Worm (Caenorhabditis elegans) whole organism, L1 larva: ENCODE measurements around the gene C27F2.4.
A peak's percentile ranks its signal among the peaks of the same experiment; 100 is the strongest.

Source experiments
- C04F5.9 ChIP-seq: sonication (generic microtip); optimal IDR thresholded peaks from 2 replicates; lab custom pipeline; 2016; ENCODE audit warnings: missing genetic modification characterization, missing compliant biosample characterization
- C34B4.2 ChIP-seq: sonication (generic microtip); optimal IDR thresholded peaks from 2 replicates; lab custom pipeline; 2017; ENCODE audit warnings: mild to moderate bottlenecking, missing genetic modification characterization, missing compliant biosample characterization
- alr-1 ChIP-seq: fragments of 200-800 bp; sonication (Bioruptor generic); optimal IDR thresholded peaks from 2 replicates; lab custom pipeline; 2018; ENCODE audit warnings: borderline replicate concordance, mild to moderate bottlenecking, missing genetic modification characterization, missing compliant biosample characterization
- blmp-1 ChIP-seq: fragments of 150-350 bp; optimal IDR thresholded peaks from 2 replicates; lab custom pipeline; 2014; ENCODE audit warnings: missing biosample characterization, missing genetic modification characterization
- ceh-82 ChIP-seq, 3 experiments: fragments of 150-350 bp in 1 of 3; sonication (generic microtip) in 2 of 3; optimal IDR thresholded peaks; 2 replicates each; lab custom pipeline; 2014 to 2017; ENCODE audit warnings: missing biosample characterization in 3 of 3, missing genetic modification characterization in 3 of 3
- dpl-1 ChIP-seq, 3 experiments: fragments of 150-350 bp in 2 of 3; sonication (generic microtip) in 1 of 3; optimal IDR thresholded peaks; 2 replicates each; lab custom pipeline; 2014 to 2017; ENCODE audit warnings: missing biosample characterization in 3 of 3, missing genetic modification characterization in 3 of 3, missing genetic modification reagents in 3 of 3
- dsc-1 ChIP-seq: sonication (generic microtip); optimal IDR thresholded peaks from 2 replicates; lab custom pipeline; 2016; ENCODE audit warnings: mild to moderate bottlenecking, missing genetic modification characterization, missing compliant biosample characterization
- efl-1 ChIP-seq, 4 experiments: fragments of 150-350 bp; optimal IDR thresholded peaks in 3 of 4; peaks in 1 of 4; 1 replicate in 1 of 4; 2 replicates in 3 of 4; lab custom pipeline; 2014; ENCODE audit warnings: missing biosample characterization in 2 of 4, missing genetic modification characterization in 2 of 4, missing genetic modification reagents in 2 of 4
- fkh-10 ChIP-seq: sonication (generic microtip); optimal IDR thresholded peaks from 2 replicates; lab custom pipeline; 2017; ENCODE audit warnings: missing biosample characterization, missing genetic modification reagents, missing genetic modification characterization
- fkh-4 ChIP-seq: sonication (generic microtip); optimal IDR thresholded peaks from 2 replicates; lab custom pipeline; 2016; ENCODE audit warnings: missing compliant biosample characterization, missing genetic modification characterization, borderline replicate concordance
- fkh-8 ChIP-seq: sonication (generic microtip); optimal IDR thresholded peaks from 2 replicates; lab custom pipeline; 2016; ENCODE audit warnings: mild to moderate bottlenecking, missing genetic modification characterization, missing compliant biosample characterization
- fos-1 ChIP-seq: fragments of 150-350 bp; optimal IDR thresholded peaks from 2 replicates; lab custom pipeline; 2014; ENCODE audit warnings: missing biosample characterization, missing genetic modification characterization
- grh-1 ChIP-seq: fragments of 200-800 bp; sonication (Bioruptor generic); IDR thresholded peaks from 2 replicates; pipeline ENCODE4 v1.3.6; 2022; ENCODE audit warnings: missing genetic modification reagents, missing genetic modification characterization, missing compliant biosample characterization
- irx-1 ChIP-seq: sonication (generic microtip); optimal IDR thresholded peaks from 2 replicates; lab custom pipeline; 2016; ENCODE audit warnings: missing genetic modification characterization, missing compliant biosample characterization
- isw-1 ChIP-seq: fragments of 200-800 bp; sonication (Bioruptor generic); IDR thresholded peaks from 2 replicates; pipeline ENCODE4 v1.3.6; 2022; ENCODE audit warnings: missing genetic modification characterization, missing compliant biosample characterization
- lin-13 ChIP-seq: fragments of 150-350 bp; optimal IDR thresholded peaks from 2 replicates; lab custom pipeline; 2014; ENCODE audit warnings: missing biosample characterization, missing genetic modification reagents, missing genetic modification characterization
- lin-14 ChIP-seq: fragments of 200-800 bp; sonication (Bioruptor generic); optimal IDR thresholded peaks from 2 replicates; lab custom pipeline; 2018; ENCODE audit warnings: mild to moderate bottlenecking, missing genetic modification characterization, moderate library complexity, missing compliant biosample characterization
- lin-35 ChIP-seq, 2 experiments: fragments of 150-350 bp; optimal IDR thresholded peaks; 2 replicates each; lab custom pipeline; 2014; ENCODE audit warnings: missing biosample characterization in 2 of 2, missing genetic modification characterization in 2 of 2, missing genetic modification reagents in 2 of 2
- lsy-2 ChIP-seq, 2 experiments: fragments of 150-350 bp; optimal IDR thresholded peaks; 2 replicates each; lab custom pipeline; 2014; ENCODE audit warnings: missing biosample characterization in 2 of 2, missing genetic modification characterization in 2 of 2
- mdl-1 ChIP-seq, 2 experiments: fragments of 150-350 bp; optimal IDR thresholded peaks; 2 replicates each; lab custom pipeline; 2014 to 2017; ENCODE audit warnings: missing biosample characterization in 2 of 2, missing genetic modification characterization in 2 of 2, inconsistent platforms in 1 of 2
- mep-1 ChIP-seq: fragments of 150-350 bp; optimal IDR thresholded peaks from 2 replicates; lab custom pipeline; 2014; ENCODE audit warnings: missing biosample characterization, missing genetic modification characterization
- nhr-11 ChIP-seq: fragments of 150-350 bp; optimal IDR thresholded peaks from 2 replicates; lab custom pipeline; 2014; ENCODE audit warnings: missing biosample characterization, missing genetic modification characterization
- nhr-12 ChIP-seq: sonication (generic microtip); optimal IDR thresholded peaks from 2 replicates; lab custom pipeline; 2017; ENCODE audit warnings: missing biosample characterization, missing genetic modification characterization
- nhr-20 ChIP-seq: sonication (generic microtip); optimal IDR thresholded peaks from 2 replicates; lab custom pipeline; 2016; ENCODE audit warnings: mild to moderate bottlenecking, missing genetic modification characterization, missing compliant biosample characterization
- nhr-28 ChIP-seq: fragments of 150-350 bp; optimal IDR thresholded peaks from 2 replicates; lab custom pipeline; 2014; ENCODE audit warnings: missing biosample characterization, missing genetic modification characterization
- nhr-47 ChIP-seq: sonication (generic microtip); optimal IDR thresholded peaks from 2 replicates; lab custom pipeline; 2016; ENCODE audit warnings: mild to moderate bottlenecking, missing genetic modification characterization, moderate library complexity, missing compliant biosample characterization
- nhr-71 ChIP-seq: sonication (generic microtip); optimal IDR thresholded peaks from 2 replicates; lab custom pipeline; 2016; ENCODE audit warnings: mild to moderate bottlenecking, missing genetic modification characterization, moderate library complexity, missing compliant biosample characterization
- nhr-76 ChIP-seq: sonication (generic microtip); optimal IDR thresholded peaks from 2 replicates; lab custom pipeline; 2017; ENCODE audit warnings: missing biosample characterization, missing genetic modification characterization
- nhr-77 ChIP-seq: fragments of 150-350 bp; optimal IDR thresholded peaks from 2 replicates; lab custom pipeline; 2014; ENCODE audit warnings: missing biosample characterization, missing genetic modification characterization
- nhr-90 ChIP-seq: sonication (generic microtip); optimal IDR thresholded peaks from 2 replicates; lab custom pipeline; 2016; ENCODE audit warnings: mild to moderate bottlenecking, missing genetic modification characterization, missing compliant biosample characterization; ENCODE audit not compliant: poor library complexity
- pag-3 ChIP-seq: sonication (generic microtip); optimal IDR thresholded peaks from 2 replicates; lab custom pipeline; 2017; ENCODE audit warnings: missing genetic modification characterization, mild to moderate bottlenecking, missing compliant biosample characterization, antibody characterized with exemption, borderline replicate concordance; ENCODE audit not compliant: insufficient read depth
- rnt-1 ChIP-seq: sonication (generic microtip); optimal IDR thresholded peaks from 2 replicates; lab custom pipeline; 2016; ENCODE audit warnings: mild to moderate bottlenecking, missing genetic modification characterization, moderate library complexity, missing compliant biosample characterization
- snpc-4 ChIP-seq: fragments of 150-350 bp; optimal IDR thresholded peaks from 2 replicates; lab custom pipeline; 2014; ENCODE audit warnings: missing biosample characterization, missing genetic modification characterization
- snu-23 ChIP-seq: sonication (generic microtip); optimal IDR thresholded peaks from 2 replicates; lab custom pipeline; 2016; ENCODE audit warnings: missing genetic modification characterization, missing compliant biosample characterization
- swsn-7 ChIP-seq: sonication (generic microtip); optimal IDR thresholded peaks from 2 replicates; lab custom pipeline; 2016; ENCODE audit warnings: missing genetic modification characterization, missing compliant biosample characterization
- tbx-2 ChIP-seq: sonication (generic microtip); optimal IDR thresholded peaks from 2 replicates; lab custom pipeline; 2016; ENCODE audit warnings: missing genetic modification characterization, missing compliant biosample characterization
- unc-130 ChIP-seq: fragments of 150-350 bp; optimal IDR thresholded peaks from 2 replicates; lab custom pipeline; 2017; ENCODE audit warnings: missing biosample characterization, missing genetic modification characterization, inconsistent platforms
- unc-86 ChIP-seq: sonication (generic microtip); optimal IDR thresholded peaks from 2 replicates; lab custom pipeline; 2016; ENCODE audit warnings: missing genetic modification characterization, missing compliant biosample characterization
- unc-98 ChIP-seq: fragments of 200-800 bp; sonication (Bioruptor generic); IDR thresholded peaks from 2 replicates; pipeline ENCODE4 v1.3.6; 2022; ENCODE audit warnings: missing genetic modification characterization, missing compliant biosample characterization
- vab-15 ChIP-seq: sonication (generic microtip); optimal IDR thresholded peaks from 2 replicates; lab custom pipeline; 2017; ENCODE audit warnings: missing genotype, mild to moderate bottlenecking, missing genetic modification characterization, missing compliant biosample characterization
- xbp-1 ChIP-seq: sonication (generic microtip); optimal IDR thresholded peaks from 2 replicates; lab custom pipeline; 2016; ENCODE audit warnings: missing genetic modification characterization, missing compliant biosample characterization
- ztf-4 ChIP-seq: fragments of 150-350 bp; optimal IDR thresholded peaks from 2 replicates; lab custom pipeline; 2014; ENCODE audit warnings: missing biosample characterization, missing genetic modification characterization

Gene C27F2.4

ce11 chrIII:4951210-4951609 lies 8.9 kb downstream of the C27F2.4 start:
- TF ChIP-seq C04F5.9 (tag; lab: Kevin White, UChicago), result no peak
- no peak for TF ChIP-seq vab-15

- no peak for TF ChIP-seq unc-130 (tag; lab: Kevin White, UChicago)
- TF ChIP-seq rnt-1, result peak; percentile 41
- TF ChIP-seq fkh-10 (GFP tag; lab: Kevin White, UChicago), result peak; percentile 1
- TF ChIP-seq dpl-1 (GFP tag; optimal IDR thresholded peaks at IDR 0.05; lab: Kevin White, UChicago), result peak; percentile 5 to 34 (median 31)
- TF ChIP-seq mdl-1 (tag; optimal IDR thresholded peaks at IDR 0.05; lab: Kevin White, UChicago), result peak in 1 of 2 experiments; percentile 19
- no peak for TF ChIP-seq alr-1
- TF ChIP-seq lin-14 (GFP tag; lab: Kevin White, UChicago), result peak; percentile 89
- TF ChIP-seq tbx-2 (tag; lab: Kevin White, UChicago), result peak; percentile 32
- TF ChIP-seq xbp-1 (tag; lab: Kevin White, UChicago), result peak; percentile 16
- TF ChIP-seq pag-3, result no peak
- no peak for TF ChIP-seq dsc-1 (tag; lab: Kevin White, UChicago)
- no peak for TF ChIP-seq nhr-90
- no peak for TF ChIP-seq lin-13 (GFP tag; lab: Kevin White, UChicago)
- TF ChIP-seq swsn-7, result peak; percentile 44
- no peak for TF ChIP-seq nhr-76 (tag; lab: Kevin White, UChicago)
- peak; percentile 36 to 56 for TF ChIP-seq lin-35 (GFP tag; optimal IDR thresholded peaks at IDR 0.05; lab: Kevin White, UChicago)
- peak; percentile 25 to 57 for TF ChIP-seq lsy-2 (tag; optimal IDR thresholded peaks at IDR 0.05; lab: Kevin White, UChicago)
- no peak for TF ChIP-seq fos-1
- peak in 2 of 3 experiments; percentile 22 to 47 for TF ChIP-seq ceh-82 (tag; optimal IDR thresholded peaks at IDR 0.05; lab: Kevin White, UChicago)
- TF ChIP-seq nhr-71 (tag; lab: Kevin White, UChicago), result peak; percentile 63
- TF ChIP-seq C34B4.2 (tag; lab: Kevin White, UChicago), result no peak
- peak; percentile 40 to 48 for TF ChIP-seq efl-1 (optimal IDR thresholded peaks at IDR 0.05; lab: Kevin White, UChicago)
- TF ChIP-seq efl-1 (GFP tag; optimal IDR thresholded peaks at IDR 0.05 in 1 of 2; lab: Kevin White, UChicago), result peak in 1 of 2 experiments; percentile 31
- peak; percentile 27 for TF ChIP-seq nhr-20 (tag; lab: Kevin White, UChicago)
- peak; percentile 15 for TF ChIP-seq snpc-4 (tag; lab: Kevin White, UChicago)
- peak; percentile 43 for TF ChIP-seq mep-1
- TF ChIP-seq unc-86 (tag; lab: Kevin White, UChicago), result peak; percentile 49
- peak; percentile 29 for TF ChIP-seq isw-1 (GFP tag; lab: Robert Waterston, UW)
- TF ChIP-seq nhr-11 (tag; lab: Kevin White, UChicago), result no peak
- peak; percentile 47 for TF ChIP-seq nhr-47
- TF ChIP-seq fkh-8 (tag; lab: Kevin White, UChicago), result peak; percentile 77
- TF ChIP-seq blmp-1, result no peak
- peak; percentile 57 for TF ChIP-seq snu-23 (GFP tag; lab: Kevin White, UChicago)
- no peak for TF ChIP-seq ztf-4 (tag; lab: Kevin White, UChicago)
- TF ChIP-seq nhr-12 (tag; lab: Kevin White, UChicago), result no peak
- TF ChIP-seq, all 84 proteins: peak for 21
These were observed 9.8 kb downstream of the C27F2.4 start for ce11 chrIII:4950345-4950744.

ce11 chrIII:4948631-4949030 lies 11.5 kb downstream of the C27F2.4 start:
- TF ChIP-seq lin-14 (GFP tag; lab: Kevin White, UChicago) (no peak), irx-1 (no peak), blmp-1 (peak; percentile 12)

ce11 chrIII:4947352-4947751 lies 12.8 kb downstream of the C27F2.4 start:
- TF ChIP-seq lin-14 (GFP tag; lab: Kevin White, UChicago) (peak; percentile 4), ceh-82 (tag; optimal IDR thresholded peaks at IDR 0.05; lab: Kevin White, UChicago) (peak in 1 of 3 experiments; percentile 0), nhr-71 (tag; lab: Kevin White, UChicago) (peak; percentile 0), unc-86 (tag; lab: Kevin White, UChicago) (peak; percentile 7), nhr-28 (tag; lab: Kevin White, UChicago) (no peak), isw-1 (GFP tag; lab: Robert Waterston, UW) (0 out of 2 replicates have a peak, but pooled peaks have one; percentile 10), grh-1 (GFP tag; lab: Robert Waterston, UW) (no peak), C04F5.9 (tag; lab: Kevin White, UChicago) (no peak), fkh-4 (tag; lab: Kevin White, UChicago) (no peak), nhr-77 (tag; lab: Kevin White, UChicago) (no peak), mep-1 (peak; percentile 2), unc-98 (GFP tag; lab: Robert Waterston, UW) (no peak)
